Worm (Caenorhabditis elegans): Measurements from ENCODE around the gene unc-116.

unc-116 gene

DNA sequence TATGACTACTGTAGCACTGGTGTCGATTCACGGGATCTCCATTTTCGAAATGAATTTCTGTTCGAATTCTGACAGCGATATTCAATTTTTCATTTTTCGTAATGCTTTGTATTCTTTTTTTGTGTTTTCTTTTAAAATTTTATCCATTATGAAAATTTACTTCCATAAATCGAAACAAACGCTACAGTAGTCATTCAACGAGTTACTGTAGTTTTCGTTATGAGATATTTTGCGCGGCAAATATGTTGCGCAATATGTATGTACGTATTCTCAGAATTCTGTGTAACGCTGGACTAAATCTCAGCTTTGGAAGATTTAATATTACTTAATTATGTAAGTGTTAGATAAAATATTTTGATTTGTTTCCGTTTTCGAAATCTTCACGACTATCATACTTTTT lies 14.2 kb upstream of the unc-116 start:
- no peak for TF ChIP-seq nhr-237 (tag; optimal IDR thresholded peaks at IDR 0.05)
- TF ChIP-seq Y55F3AM.14 (GFP tag; optimal IDR thresholded peaks at IDR 0.05), result no peak
- TF ChIP-seq nhr-23 (tag; optimal IDR thresholded peaks at IDR 0.05), result no peak
- no peak for TF ChIP-seq nhr-25 (tag; optimal IDR thresholded peaks at IDR 0.05)
- TF ChIP-seq nhr-6 (tag; optimal IDR thresholded peaks at IDR 0.05), result no peak
- TF ChIP-seq sem-4 (tag; optimal IDR thresholded peaks at IDR 0.05), result no peak
- no peak for TF ChIP-seq nhr-11 (tag; optimal IDR thresholded peaks at IDR 0.05)
- no peak for TF ChIP-seq R02D3.7 (tag; optimal IDR thresholded peaks at IDR 0.05)
- no peak for TF ChIP-seq ztf-1 (GFP tag; conservative IDR thresholded peaks at IDR 0.05)
- no peak for TF ChIP-seq peb-1 (tag; optimal IDR thresholded peaks at IDR 0.05)
- TF ChIP-seq ceh-82 (tag; optimal IDR thresholded peaks at IDR 0.05), result no peak
- TF ChIP-seq crh-2 (tag; optimal IDR thresholded peaks at IDR 0.05), result no peak
- TF ChIP-seq ama-1 (optimal IDR thresholded peaks at IDR 0.05), result no peak
- no peak for TF ChIP-seq ztf-11 (tag; optimal IDR thresholded peaks at IDR 0.05)
- TF ChIP-seq ztf-4 (tag; optimal IDR thresholded peaks at IDR 0.05), result no peak
- no peak for TF ChIP-seq unc-55 (GFP tag; optimal IDR thresholded peaks at IDR 0.05)
- TF ChIP-seq elt-1 (tag; optimal IDR thresholded peaks at IDR 0.05), result no peak
- no peak for TF ChIP-seq sma-9 (GFP tag; optimal IDR thresholded peaks at IDR 0.05)
- TF ChIP-seq sma-9 (tag; optimal IDR thresholded peaks at IDR 0.05), result no peak

DNA sequence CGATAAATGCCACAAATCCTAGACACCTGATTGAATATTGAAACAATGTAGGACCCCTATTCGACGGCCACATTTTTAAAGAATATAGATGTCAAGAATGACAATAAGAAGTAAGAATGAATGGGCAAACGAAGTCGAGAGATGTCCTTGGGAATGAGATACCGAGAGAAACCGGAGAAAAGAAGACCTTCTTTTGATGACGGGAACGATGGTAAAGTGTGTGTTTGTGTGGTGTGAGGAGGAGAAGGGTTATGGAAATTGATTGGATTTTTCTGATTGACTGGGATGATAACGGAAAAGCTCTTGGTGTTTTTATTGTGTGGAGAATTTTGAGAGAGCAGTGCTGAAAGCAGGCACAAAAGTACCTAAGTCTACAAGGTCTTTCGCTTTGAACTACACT lies 13.6 kb upstream of the unc-116 start, which contains the start of gene R05D3.9:
TSS of gene R05D3.9 (minus strand) at position 101 of the 400 bp plus-strand sequence.
- TF ChIP-seq snpc-4 (tag; optimal IDR thresholded peaks at IDR 0.05), result no peak
- no peak for TF ChIP-seq unc-62 (GFP tag; optimal IDR thresholded peaks at IDR 0.05)
- no peak for TF ChIP-seq crh-2 (tag; optimal IDR thresholded peaks at IDR 0.05)
- TF ChIP-seq ztf-11 (tag; optimal IDR thresholded peaks at IDR 0.05), result no peak
- no peak for TF ChIP-seq nhr-237 (tag; optimal IDR thresholded peaks at IDR 0.05)
- no peak for TF ChIP-seq R02D3.7 (tag; optimal IDR thresholded peaks at IDR 0.05)
- TF ChIP-seq alr-1 (tag; optimal IDR thresholded peaks at IDR 0.05), result no peak
- TF ChIP-seq lin-39 (tag; optimal IDR thresholded peaks at IDR 0.05), result no peak

DNA sequence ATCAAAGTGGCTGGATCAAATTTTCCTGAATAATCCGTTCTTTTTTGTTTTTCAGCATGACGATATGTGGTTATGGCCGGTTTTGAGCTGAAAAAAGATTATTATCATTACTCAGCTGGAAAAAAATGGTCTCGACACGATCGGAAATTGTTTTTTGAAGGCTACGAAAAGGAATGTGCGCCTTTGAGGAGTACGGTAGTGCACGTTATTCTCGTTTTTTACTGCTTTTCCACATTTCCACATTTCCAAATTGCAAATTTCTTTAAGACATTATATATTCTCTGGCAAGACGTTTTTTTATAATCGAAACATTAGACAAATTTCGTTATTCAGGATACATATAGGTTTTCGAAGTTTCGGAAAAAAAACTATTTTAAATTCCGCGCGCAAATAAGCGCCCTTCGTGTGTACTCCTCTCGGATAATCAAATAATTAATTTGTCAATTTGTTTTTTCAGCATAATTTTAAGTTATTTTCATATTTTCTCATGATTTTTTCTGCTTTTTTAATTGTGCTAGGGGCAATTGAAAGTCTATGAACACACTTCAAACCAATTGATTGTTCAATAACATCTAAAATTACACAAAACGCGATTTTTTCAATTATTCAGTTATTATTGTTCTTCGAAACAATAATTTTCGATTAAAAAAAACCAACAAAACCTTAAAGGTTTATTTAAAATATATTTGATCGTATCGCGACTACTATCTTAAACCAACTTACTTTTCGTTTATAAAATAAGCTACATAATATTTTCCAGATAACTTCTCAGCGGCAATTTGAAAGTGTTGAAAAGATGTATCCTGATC lies 8.5 kb upstream of the unc-116 start, which contains the start of gene R05D3.3:
TSS of gene R05D3.3 (plus strand) at position 759 of the 809 bp plus-strand sequence.
- TF ChIP-seq C34F6.9 (tag; optimal IDR thresholded peaks at IDR 0.05) (no peak), dmd-4 (tag; optimal IDR thresholded peaks at IDR 0.05) (no peak), nhr-23 (tag; optimal IDR thresholded peaks at IDR 0.05) (no peak), nhr-237 (tag; optimal IDR thresholded peaks at IDR 0.05) (no peak), fos-1 (tag; optimal IDR thresholded peaks at IDR 0.05) (no peak), alr-1 (tag; optimal IDR thresholded peaks at IDR 0.05) (no peak), lsy-2 (tag; optimal IDR thresholded peaks at IDR 0.05) (no peak), nhr-6 (tag; optimal IDR thresholded peaks at IDR 0.05) (no peak), mdl-1 (tag; optimal IDR thresholded peaks at IDR 0.05) (no peak), egl-27 (tag; optimal IDR thresholded peaks at IDR 0.05) (no peak), sma-9 (GFP tag; optimal IDR thresholded peaks at IDR 0.05) (no peak), sma-9 (tag; optimal IDR thresholded peaks at IDR 0.05) (no peak), unc-62 (GFP tag; optimal IDR thresholded peaks at IDR 0.05) (no peak), nhr-129 (tag; optimal IDR thresholded peaks at IDR 0.05) (no peak), Y55F3AM.14 (GFP tag; optimal IDR thresholded peaks at IDR 0.05) (no peak), mbf-1 (tag; optimal IDR thresholded peaks at IDR 0.05) (no peak), ceh-82 (tag; optimal IDR thresholded peaks at IDR 0.05) (no peak), nhr-12 (tag; optimal IDR thresholded peaks at IDR 0.05) (no peak), lin-13 (GFP tag; optimal IDR thresholded peaks at IDR 0.05) (no peak)

DNA sequence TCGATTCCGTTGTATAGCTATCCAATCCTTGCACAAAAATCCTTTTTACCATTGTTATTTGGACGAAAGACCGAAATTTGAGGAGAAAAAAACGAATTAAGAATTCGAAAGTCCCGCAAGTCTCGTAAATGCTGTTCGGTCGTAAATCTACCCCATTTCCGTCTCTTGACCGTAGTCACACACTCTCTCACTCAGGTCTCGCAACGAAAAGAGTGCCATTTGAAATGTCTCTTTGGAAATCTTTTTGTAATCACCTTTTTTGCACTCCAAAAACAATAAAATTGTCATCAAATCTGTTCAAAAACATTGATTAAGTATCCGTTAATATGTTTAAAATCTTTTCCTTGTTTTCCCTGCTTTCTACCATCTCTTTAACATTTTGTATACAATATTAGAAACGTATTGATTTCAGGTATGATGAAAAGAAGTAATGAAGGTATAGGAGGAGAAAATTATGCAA lies 3.3 kb upstream of the unc-116 start, which contains the start of the genes R05D3.8 and rfp-1:
TSS of gene R05D3.8 (minus strand) at position 115 of the 460 bp plus-strand sequence.
TSS of gene rfp-1 (plus strand) at position 410 of the 460 bp plus-strand sequence.
- TF ChIP-seq peb-1 (tag; optimal IDR thresholded peaks at IDR 0.05), result no peak
- TF ChIP-seq R02D3.7 (tag; optimal IDR thresholded peaks at IDR 0.05), result peak; percentile 97
- peak; percentile 69 for TF ChIP-seq sma-3 (GFP tag; optimal IDR thresholded peaks at IDR 0.05)
- no peak for TF ChIP-seq nhr-11 (tag; optimal IDR thresholded peaks at IDR 0.05)
- TF ChIP-seq snpc-4 (tag; optimal IDR thresholded peaks at IDR 0.05), result no peak
- peak; percentile 44 for TF ChIP-seq ZK546.5 (tag; optimal IDR thresholded peaks at IDR 0.05)
- peak; percentile 72 for TF ChIP-seq fos-1 (tag; optimal IDR thresholded peaks at IDR 0.05)
- peak; percentile 65 for TF ChIP-seq nhr-21 (tag; optimal IDR thresholded peaks at IDR 0.05)
- no peak for TF ChIP-seq nhr-10 (tag; optimal IDR thresholded peaks at IDR 0.05)
- peak; percentile 76 for TF ChIP-seq nhr-25 (tag; optimal IDR thresholded peaks at IDR 0.05)
- TF ChIP-seq lin-39 (tag; optimal IDR thresholded peaks at IDR 0.05), result no peak
- peak; percentile 95 for TF ChIP-seq nhr-129 (tag; optimal IDR thresholded peaks at IDR 0.05)
- no peak for TF ChIP-seq nhr-237 (tag; optimal IDR thresholded peaks at IDR 0.05)
- TF ChIP-seq mab-5 (tag; optimal IDR thresholded peaks at IDR 0.05), result peak; percentile 63
- no peak for TF ChIP-seq dmd-4 (tag; optimal IDR thresholded peaks at IDR 0.05)
- TF ChIP-seq unc-55 (GFP tag; optimal IDR thresholded peaks at IDR 0.05), result peak; percentile 92
- no peak for TF ChIP-seq ztf-4 (tag; optimal IDR thresholded peaks at IDR 0.05)
- peak; percentile 88 for TF ChIP-seq crh-2 (tag; optimal IDR thresholded peaks at IDR 0.05)
- TF ChIP-seq blmp-1 (tag; optimal IDR thresholded peaks at IDR 0.05; ENCODE audit: insufficient read depth), result no peak
- peak; percentile 85 for TF ChIP-seq gmeb-1 (tag; optimal IDR thresholded peaks at IDR 0.05)
- TF ChIP-seq ztf-1 (GFP tag; conservative IDR thresholded peaks at IDR 0.05), result no peak
- no peak for TF ChIP-seq Y55F3AM.14 (GFP tag; optimal IDR thresholded peaks at IDR 0.05)
- no peak for TF ChIP-seq elt-1 (tag; optimal IDR thresholded peaks at IDR 0.05)
- TF ChIP-seq egl-27 (tag; optimal IDR thresholded peaks at IDR 0.05), result peak; percentile 12
- TF ChIP-seq ztf-11 (tag; optimal IDR thresholded peaks at IDR 0.05), result no peak
- TF ChIP-seq nhr-77 (tag; optimal IDR thresholded peaks at IDR 0.05), result no peak
- TF ChIP-seq aly-2 (tag; optimal IDR thresholded peaks at IDR 0.05), result no peak
- TF ChIP-seq lin-11 (tag; optimal IDR thresholded peaks at IDR 0.05), result peak; percentile 63

Data from whole organism, L2 larva.